Fruit fly (Drosophila melanogaster) whole organism, wandering third instar larva: ENCODE results near the gene TM9SF2.
A peak's percentile ranks its signal among the peaks of the same experiment; 100 is the strongest.

Experiments used
- Abd-B ChIP-seq: fragments of >200 bp; optimal IDR thresholded peaks from 2 replicates; lab custom pipeline; 2017; ENCODE audit warnings: missing biosample characterization, missing genetic modification characterization
- CG32264 ChIP-seq: fragments of 200-800 bp; sonication (Bioruptor generic); optimal IDR thresholded peaks from 2 replicates; lab custom pipeline; 2016; ENCODE audit warnings: missing biosample characterization, missing genetic modification characterization
- CG9705 ChIP-seq: fragments of 200-800 bp; sonication (Bioruptor generic); optimal IDR thresholded peaks from 2 replicates; lab custom pipeline; 2018; ENCODE audit warnings: missing biosample characterization, mild to moderate bottlenecking, missing genetic modification characterization
- CrebA ChIP-seq: fragments of 200-800 bp; sonication (Bioruptor generic); optimal IDR thresholded peaks from 2 replicates; lab custom pipeline; 2016; ENCODE audit warnings: missing biosample characterization, mild to moderate bottlenecking, missing genetic modification characterization, borderline replicate concordance
- Dfd ChIP-seq: fragments of >200 bp; optimal IDR thresholded peaks from 2 replicates; lab custom pipeline; 2017; ENCODE audit warnings: missing biosample characterization, missing genetic modification characterization
- Dif ChIP-seq: fragments of 200-275, 200-300 bp; sonication (Bioruptor generic); optimal IDR thresholded peaks from 2 replicates; lab custom pipeline; 2018; ENCODE audit warnings: missing biosample characterization, missing genetic modification characterization; ENCODE audit not compliant: partially characterized antibody
- GATAd ChIP-seq: sonication (Bioruptor generic); optimal IDR thresholded peaks from 2 replicates; lab custom pipeline; 2016; ENCODE audit warnings: missing biosample characterization, missing genetic modification characterization
- HLH106 ChIP-seq: fragments of 200-800 bp; optimal IDR thresholded peaks from 3 replicates; lab custom pipeline; 2019; ENCODE audit warnings: missing biosample characterization, mild to moderate bottlenecking, missing genetic modification characterization, moderate library complexity
- Hnf4 ChIP-seq: fragments of 200-800 bp; sonication (Bioruptor generic); optimal IDR thresholded peaks from 2 replicates; lab custom pipeline; 2016; ENCODE audit warnings: missing biosample characterization, mild to moderate bottlenecking, missing genetic modification characterization
- Hr78 ChIP-seq: fragments of >200 bp; optimal IDR thresholded peaks from 2 replicates; lab custom pipeline; 2017; ENCODE audit warnings: missing biosample characterization, missing genetic modification characterization
- Hr83 ChIP-seq: fragments of 200-300 bp; sonication (Bioruptor generic); optimal IDR thresholded peaks from 2 replicates; lab custom pipeline; 2016; ENCODE audit warnings: missing biosample characterization, mild to moderate bottlenecking, missing genetic modification characterization, moderate library complexity; ENCODE audit not compliant: poor library complexity, severe bottlenecking
- Jra ChIP-seq: sonication (Bioruptor generic); optimal IDR thresholded peaks from 2 replicates; lab custom pipeline; 2016; ENCODE audit warnings: missing biosample characterization, missing genetic modification characterization
- Mio ChIP-seq: sonication (Bioruptor generic); optimal IDR thresholded peaks from 2 replicates; lab custom pipeline; 2016; ENCODE audit warnings: missing biosample characterization, missing genetic modification characterization
- Myc ChIP-seq: fragments of >200 bp; optimal IDR thresholded peaks from 2 replicates; lab custom pipeline; 2017
- N ChIP-seq: fragments of >200 bp; optimal IDR thresholded peaks from 2 replicates; lab custom pipeline; 2018; ENCODE audit warnings: missing biosample characterization, missing external identifiers, missing genetic modification characterization
- OdsH ChIP-seq: fragments of 200-800 bp; sonication (Bioruptor generic); optimal IDR thresholded peaks from 2 replicates; lab custom pipeline; 2016; ENCODE audit warnings: missing biosample characterization, mild to moderate bottlenecking, missing genetic modification characterization
- Rel ChIP-seq, 2 experiments: fragments of 200-800 bp; sonication (Bioruptor generic) in 1 of 2; optimal IDR thresholded peaks; 2 replicates in 1 of 2; 3 replicates in 1 of 2; lab custom pipeline; 2016 to 2019; ENCODE audit warnings: mild to moderate bottlenecking in 2 of 2, missing biosample characterization in 2 of 2, missing genetic modification characterization in 2 of 2, moderate library complexity in 1 of 2
- Sp1 ChIP-seq: fragments of 200-800 bp; sonication (Bioruptor generic); optimal IDR thresholded peaks from 3 replicates; lab custom pipeline; 2019; ENCODE audit warnings: missing biosample characterization, mild to moderate bottlenecking, missing genetic modification characterization, moderate library complexity
- Vsx2 ChIP-seq: fragments of 200-300, 225-300 bp; sonication (Bioruptor generic); optimal IDR thresholded peaks from 2 replicates; lab custom pipeline; 2018; ENCODE audit warnings: missing biosample characterization, missing genetic modification characterization; ENCODE audit not compliant: partially characterized antibody
- br ChIP-seq: fragments of 200-800 bp; sonication (Bioruptor generic); optimal IDR thresholded peaks from 2 replicates; lab custom pipeline; 2016; ENCODE audit warnings: missing biosample characterization, missing genetic modification characterization
- brk ChIP-seq: fragments of 200-800 bp; sonication (Bioruptor generic); optimal IDR thresholded peaks from 2 replicates; lab custom pipeline; 2016; ENCODE audit warnings: missing biosample characterization, mild to moderate bottlenecking, missing genetic modification characterization
- dl ChIP-seq, 2 experiments: fragments of 175-275, 200-275 bp in 1 of 2; fragments of 200-275 bp in 1 of 2; sonication (Bioruptor generic); optimal IDR thresholded peaks; lab custom pipeline; 2018; ENCODE audit warnings: mild to moderate bottlenecking in 2 of 2, missing biosample characterization in 2 of 2, missing genetic modification characterization in 2 of 2, moderate library complexity in 2 of 2; ENCODE audit not compliant: partially characterized antibody in 2 of 2, insufficient read depth in 1 of 2
- dmrt93B ChIP-seq: fragments of 200-800 bp; sonication (Bioruptor generic); optimal IDR thresholded peaks from 2 replicates; lab custom pipeline; 2018; ENCODE audit warnings: missing biosample characterization, mild to moderate bottlenecking, missing genetic modification characterization
- dsf ChIP-seq: sonication (Bioruptor generic); optimal IDR thresholded peaks from 2 replicates; lab custom pipeline; 2016; ENCODE audit warnings: missing biosample characterization, missing genetic modification characterization, borderline replicate concordance
- ey ChIP-seq: fragments of 200-800 bp; sonication (Bioruptor generic); optimal IDR thresholded peaks from 2 replicates; lab custom pipeline; 2016; ENCODE audit warnings: missing biosample characterization, missing genetic modification characterization
- foxo ChIP-seq, 2 experiments: fragments of 200-800 bp; sonication (Bioruptor generic); optimal IDR thresholded peaks; 2 replicates in 1 of 2; 3 replicates in 1 of 2; lab custom pipeline; 2016 to 2017; ENCODE audit warnings: missing biosample characterization in 2 of 2, missing genetic modification characterization in 2 of 2
- fru ChIP-seq: fragments of 200-800 bp; sonication (Bioruptor generic); optimal IDR thresholded peaks from 3 replicates; lab custom pipeline; 2016; ENCODE audit warnings: missing biosample characterization, mild to moderate bottlenecking, missing genetic modification characterization
- h ChIP-seq: fragments of 200-800 bp; sonication (Bioruptor generic); optimal IDR thresholded peaks from 3 replicates; lab custom pipeline; 2016; ENCODE audit warnings: missing biosample characterization, mild to moderate bottlenecking, missing genetic modification characterization
- jim ChIP-seq: fragments of 175-275, 200-325 bp; sonication (Bioruptor generic); optimal IDR thresholded peaks from 2 replicates; lab custom pipeline; 2016; ENCODE audit warnings: missing biosample characterization, mild to moderate bottlenecking, missing genetic modification characterization
- lola ChIP-seq: fragments of >200 bp; optimal IDR thresholded peaks from 2 replicates; lab custom pipeline; 2017; ENCODE audit warnings: missing biosample characterization, missing genetic modification characterization
- pan ChIP-seq: fragments of >200 bp; optimal IDR thresholded peaks from 2 replicates; lab custom pipeline; 2017
- psq ChIP-seq: fragments of 200-800 bp; sonication (Bioruptor generic); optimal IDR thresholded peaks from 3 replicates; lab custom pipeline; 2017; ENCODE audit warnings: missing biosample characterization, mild to moderate bottlenecking, missing genetic modification characterization, moderate library complexity
- rgr ChIP-seq: fragments of 200-800 bp; sonication (Bioruptor generic); optimal IDR thresholded peaks from 3 replicates; lab custom pipeline; 2016; ENCODE audit warnings: missing biosample characterization, mild to moderate bottlenecking, missing genetic modification characterization
- sage ChIP-seq: fragments of 200-800 bp; sonication (Bioruptor generic); optimal IDR thresholded peaks from 2 replicates; lab custom pipeline; 2016; ENCODE audit warnings: missing biosample characterization, mild to moderate bottlenecking, missing genetic modification characterization
- sv ChIP-seq: fragments of 200-800 bp; sonication (Bioruptor generic); optimal IDR thresholded peaks from 3 replicates; lab custom pipeline; 2016; ENCODE audit warnings: missing biosample characterization, missing genetic modification characterization
- tai ChIP-seq: sonication (Bioruptor generic); optimal IDR thresholded peaks from 2 replicates; lab custom pipeline; 2016; ENCODE audit warnings: missing biosample characterization, missing genetic modification characterization
- usp ChIP-seq: fragments of >200 bp; optimal IDR thresholded peaks from 2 replicates; lab custom pipeline; 2017; ENCODE audit warnings: missing biosample characterization, missing genetic modification characterization
- woc ChIP-seq: sonication (Bioruptor generic); optimal IDR thresholded peaks from 2 replicates; lab custom pipeline; 2016; ENCODE audit warnings: missing biosample characterization, mild to moderate bottlenecking, missing genetic modification characterization

Gene TM9SF2

DNA sequence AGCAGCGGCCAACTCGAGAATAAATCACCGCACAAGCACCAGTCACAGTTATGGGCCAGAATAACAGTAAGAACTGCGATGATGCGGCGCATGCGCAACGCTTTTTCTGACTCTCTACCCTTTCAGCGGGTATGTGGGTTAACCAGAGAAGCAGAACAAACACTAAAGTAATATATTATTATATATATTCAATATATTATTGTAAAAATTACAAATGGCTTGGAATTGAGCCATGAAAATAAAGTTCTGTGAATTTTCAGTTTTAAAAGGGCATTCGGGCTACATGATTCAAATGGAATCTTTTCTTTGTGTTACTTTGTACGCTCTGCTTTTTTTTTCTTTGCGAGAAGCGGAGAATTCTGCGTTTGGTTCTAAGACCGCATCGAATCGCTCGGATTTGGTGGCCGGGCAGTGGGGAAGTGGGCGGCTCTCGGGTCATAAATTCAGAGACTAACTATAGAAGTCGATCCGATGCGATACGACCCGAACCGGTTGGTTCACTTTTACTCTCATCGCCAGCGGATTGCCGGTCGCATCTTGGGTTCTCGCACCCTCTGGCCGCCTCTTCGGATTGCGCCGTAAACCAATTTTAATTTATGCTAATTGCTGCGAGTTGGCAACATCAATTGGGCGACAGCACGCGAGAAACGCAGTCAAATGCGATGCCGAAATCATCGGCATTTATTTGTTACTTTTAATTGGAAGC lies 33.4 kb downstream of the TM9SF2 start (continued):
- peak; percentile 68 for TF ChIP-seq brk
- peak; percentile 79 for TF ChIP-seq h (GFP tag; lab: Kevin White, UChicago)
- TF ChIP-seq Jra (GFP tag; lab: Kevin White, UChicago): no peak
- peak; percentile 63 for TF ChIP-seq br (GFP tag; lab: Kevin White, UChicago)
- TF ChIP-seq Hr78 (GFP tag; lab: Kevin White, UChicago): no peak
- TF ChIP-seq dl (GFP tag; optimal IDR thresholded peaks at IDR 0.05; lab: Kevin White, UChicago; ENCODE audit: insufficient read depth in 1 of 2, partially characterized antibody in 2 of 2): peak in 1 of 2 experiments; percentile 1
- peak; percentile 86 for TF ChIP-seq fru (GFP tag; lab: Kevin White, UChicago)
- no peak for TF ChIP-seq Hr83
- peak; percentile 84 for TF ChIP-seq psq (GFP tag; lab: Kevin White, UChicago)
- TF ChIP-seq lola (GFP tag; lab: Kevin White, UChicago): no peak
- TF ChIP-seq Dfd (GFP tag; lab: Kevin White, UChicago): no peak
- TF ChIP-seq rgr (GFP tag; lab: Kevin White, UChicago): peak; percentile 87

DNA sequence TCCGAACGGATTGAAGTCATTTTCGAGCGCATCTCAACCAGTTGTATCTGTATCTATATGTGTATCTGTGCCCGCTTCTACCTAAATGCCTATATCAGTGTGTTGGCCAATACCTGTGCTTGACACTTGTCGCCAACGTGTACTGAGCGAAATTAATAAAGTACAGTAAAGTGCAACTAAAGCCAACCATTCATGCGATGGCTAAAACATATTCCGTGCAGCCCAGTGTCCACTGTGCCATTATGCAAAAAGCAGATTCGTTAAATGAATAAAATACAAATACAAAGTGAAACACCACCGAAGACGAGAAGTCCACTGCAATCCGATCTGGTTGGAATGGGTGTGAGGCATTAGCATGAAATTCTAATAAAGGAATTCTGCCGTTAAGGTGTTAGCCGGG lies 39.0 kb downstream of the TM9SF2 start:
- TF ChIP-seq Hnf4 (no peak), Sp1 (no peak), sage (GFP tag; lab: Kevin White, UChicago) (no peak), tai (no peak), dmrt93B (GFP tag; lab: Kevin White, UChicago) (no peak), CrebA (GFP tag; lab: Kevin White, UChicago) (no peak), Myc (no peak), psq (GFP tag; lab: Kevin White, UChicago) (no peak), Jra (GFP tag; lab: Kevin White, UChicago) (no peak), rgr (GFP tag; lab: Kevin White, UChicago) (peak; percentile 34), usp (no peak), dl (GFP tag; optimal IDR thresholded peaks at IDR 0.05; lab: Kevin White, UChicago; ENCODE audit: insufficient read depth in 1 of 2, partially characterized antibody in 2 of 2) (no peak), N (no peak), Dif (GFP tag; lab: Kevin White, UChicago) (no peak), ey (peak; percentile 45), sv (no peak), Abd-B (no peak), Hr78 (GFP tag; lab: Kevin White, UChicago) (no peak), fru (GFP tag; lab: Kevin White, UChicago) (peak; percentile 50), OdsH (GFP tag; lab: Kevin White, UChicago) (peak; percentile 2), HLH106 (tag; lab: Kevin White, UChicago) (no peak), GATAd (GFP tag; lab: Kevin White, UChicago) (no peak), Hr83 (peak; percentile 11), Mio (GFP tag; lab: Kevin White, UChicago) (no peak), brk (no peak), pan (lab: Kevin White, UChicago) (no peak), lola (GFP tag; lab: Kevin White, UChicago) (no peak), Rel (GFP tag; optimal IDR thresholded peaks at IDR 0.05; lab: Kevin White, UChicago) (no peak), Rel (tag; optimal IDR thresholded peaks at IDR 0.05; lab: Kevin White, UChicago) (no peak), br (GFP tag; lab: Kevin White, UChicago) (peak; percentile 40), Dfd (GFP tag; lab: Kevin White, UChicago) (no peak), dsf (GFP tag; lab: Kevin White, UChicago) (no peak), Vsx2 (GFP tag; lab: Kevin White, UChicago) (no peak), h (GFP tag; lab: Kevin White, UChicago) (peak; percentile 54), woc (peak; percentile 18), foxo (GFP tag; optimal IDR thresholded peaks at IDR 0.05; lab: Kevin White, UChicago) (no peak), jim (GFP tag; lab: Kevin White, UChicago) (no peak), CG9705 (no peak), CG32264 (GFP tag; lab: Kevin White, UChicago) (no peak)
